Fruit fly (Drosophila melanogaster): ENCODE measurements around the gene dsh.

dsh gene

dm6 chrX:11367783-11368509, 12.3 kb downstream of the dsh start, which contains the start of the genes hop and Tim8:
hop (minus strand) TSS chrX:11368098.
Tim8 (plus strand) TSS chrX:11368445.
- TF ChIP-seq CG3847 (GFP tag; IDR thresholded peaks at IDR 0.05) = no peak
- no peak for TF ChIP-seq ems (GFP tag; optimal IDR thresholded peaks at IDR 0.05)
- no peak for TF ChIP-seq Ada2b (GFP tag; IDR thresholded peaks at IDR 0.05)
- TF ChIP-seq Gsc (GFP tag; IDR thresholded peaks at IDR 0.05) = no peak
- no peak for TF ChIP-seq Ravus (GFP tag; IDR thresholded peaks at IDR 0.05)
- TF ChIP-seq Usf (GFP tag; optimal IDR thresholded peaks at IDR 0.05) = no peak
- peak; percentile 74 for TF ChIP-seq CG2116 (GFP tag; optimal IDR thresholded peaks at IDR 0.05)
- peak; percentile 87 for TF ChIP-seq MESR4 (GFP tag; optimal IDR thresholded peaks at IDR 0.05)
- peak; percentile 71; the same call in 1 of the 2 replicates for TF ChIP-seq CG42726 (GFP tag; IDR thresholded peaks at IDR 0.05; ENCODE audit: partially characterized antibody)
- TF ChIP-seq CG13123 (GFP tag; optimal IDR thresholded peaks at IDR 0.05) = no peak
- TF ChIP-seq CG15479 (GFP tag; optimal IDR thresholded peaks at IDR 0.05) = no peak
- TF ChIP-seq Atf-2 (GFP tag; optimal IDR thresholded peaks at IDR 0.05) = no peak
- no peak for TF ChIP-seq cwo (GFP tag; optimal IDR thresholded peaks at IDR 0.05)
- TF ChIP-seq CG14965 (GFP tag; optimal IDR thresholded peaks at IDR 0.05; ENCODE audit: borderline replicate concordance) = no peak
- no peak for TF ChIP-seq CG13296 (GFP tag; optimal IDR thresholded peaks at IDR 0.05)
- TF ChIP-seq ac (GFP tag; optimal IDR thresholded peaks at IDR 0.05) = no peak
- TF ChIP-seq pros (GFP tag; optimal IDR thresholded peaks at IDR 0.05) = no peak
- TF ChIP-seq dpn (GFP tag; optimal IDR thresholded peaks at IDR 0.05) = no peak
- no peak for TF ChIP-seq sima (GFP tag; optimal IDR thresholded peaks at IDR 0.05)
- peak; percentile 44 for TF ChIP-seq Dp (GFP tag; optimal IDR thresholded peaks at IDR 0.05)
- TF ChIP-seq Sry-δ (GFP tag; optimal IDR thresholded peaks at IDR 0.05) = peak; percentile 77
- no peak for TF ChIP-seq CG31365 (tag; optimal IDR thresholded peaks at IDR 0.05)
- no peak for TF ChIP-seq prd (optimal IDR thresholded peaks at IDR 0.05)
- no peak for TF ChIP-seq prd (GFP tag; IDR thresholded peaks at IDR 0.05)
- TF ChIP-seq NK7.1 (GFP tag; optimal IDR thresholded peaks at IDR 0.05) = no peak
- TF ChIP-seq rib (GFP tag; IDR thresholded peaks at IDR 0.05) = no peak
- no peak for TF ChIP-seq CG4820 (GFP tag; optimal IDR thresholded peaks at IDR 0.05)
- TF ChIP-seq CG6689 (GFP tag; IDR thresholded peaks at IDR 0.05) = no peak
- TF ChIP-seq Xbp1 (GFP tag; optimal IDR thresholded peaks at IDR 0.05) = no peak
- TF ChIP-seq CG10267 (tag; optimal IDR thresholded peaks at IDR 0.05) = peak; percentile 41
- no peak for TF ChIP-seq oc (tag; optimal IDR thresholded peaks at IDR 0.05)
- TF ChIP-seq sr (GFP tag; IDR thresholded peaks at IDR 0.05) = no peak
- no peak for TF ChIP-seq CG8359 (GFP tag; optimal IDR thresholded peaks at IDR 0.05; ENCODE audit: borderline replicate concordance)
- TF ChIP-seq zen2 (GFP tag; IDR thresholded peaks at IDR 0.05; ENCODE audit: partially characterized antibody) = peak; percentile 77
- TF ChIP-seq pan (optimal IDR thresholded peaks at IDR 0.05) = no peak
- TF ChIP-seq pan (GFP tag; optimal IDR thresholded peaks at IDR 0.05 in 1 of 2, IDR thresholded peaks at IDR 0.05 in 1 of 2) = no peak
- no peak for TF ChIP-seq psq (GFP tag; optimal IDR thresholded peaks at IDR 0.05)
- no peak for TF ChIP-seq lmd (GFP tag; IDR thresholded peaks at IDR 0.05)
- TF ChIP-seq CG3838 (GFP tag; optimal IDR thresholded peaks at IDR 0.05) = no peak
- no peak for TF ChIP-seq sens-2 (GFP tag; IDR thresholded peaks at IDR 0.05)
- TF ChIP-seq grau (tag; optimal IDR thresholded peaks at IDR 0.05) = no peak
- no peak for TF ChIP-seq Dad (GFP tag; optimal IDR thresholded peaks at IDR 0.05)
- no peak for TF ChIP-seq CG34422 (GFP tag; IDR thresholded peaks at IDR 0.05)
- no peak for TF ChIP-seq ssp (GFP tag; IDR thresholded peaks at IDR 0.05)
- TF ChIP-seq CG12236 (GFP tag; optimal IDR thresholded peaks at IDR 0.05) = no peak
- no peak for TF ChIP-seq org-1 (GFP tag; optimal IDR thresholded peaks at IDR 0.05)
- TF ChIP-seq bowl (GFP tag; IDR thresholded peaks at IDR 0.05) = no peak
- no peak for TF ChIP-seq CG3163 (GFP tag; optimal IDR thresholded peaks at IDR 0.05)
- TF ChIP-seq CG13624 (GFP tag; optimal IDR thresholded peaks at IDR 0.05) = no peak
- TF ChIP-seq dmrt99B (tag; optimal IDR thresholded peaks at IDR 0.05) = no peak
- peak in 1 of 2 experiments; percentile 92 for TF ChIP-seq Pdp1 (GFP tag; optimal IDR thresholded peaks at IDR 0.05)

Measured in whole organism, embryonic.